Fruit fly (Drosophila melanogaster): ENCODE results near the gene CG14309.

- TF ChIP-seq CG8478 (optimal IDR thresholded peaks at IDR 0.05), result no peak
- no peak for TF ChIP-seq CTCF (optimal IDR thresholded peaks at IDR 0.05)
Observed at dm6 chr3R:18422446-18422845, 37.6 kb upstream of the CG14309 start.

All from S2 (cell line).